Worm (Caenorhabditis elegans): ENCODE results near the gene F43C9.2.

The F43C9.2 gene

DNA sequence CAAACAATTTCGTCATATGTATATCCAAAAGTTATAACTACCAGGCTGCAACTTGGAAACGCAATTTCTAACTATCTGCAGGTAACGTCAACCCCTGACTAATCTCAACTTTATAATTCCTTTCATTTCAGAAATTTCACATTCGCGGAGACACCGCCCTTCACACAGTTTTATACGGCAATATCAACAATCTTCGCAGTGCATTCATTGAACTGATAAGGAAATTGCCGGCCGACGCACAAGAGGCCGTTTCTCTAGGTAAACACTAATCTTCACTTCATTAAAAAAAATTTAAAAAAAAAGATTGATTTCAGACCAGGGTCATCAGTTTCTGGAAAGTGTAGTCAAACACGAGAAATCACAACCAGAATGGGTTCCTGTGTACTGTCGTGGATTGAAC lies 35.5 kb downstream of the F43C9.2 start:
- peak; percentile 39 for TF ChIP-seq pha-4 (tag; optimal IDR thresholded peaks at IDR 0.05)
- no peak for TF ChIP-seq ztf-11 (tag; optimal IDR thresholded peaks at IDR 0.05)
- peak; percentile 88 for TF ChIP-seq elt-2 (tag; optimal IDR thresholded peaks at IDR 0.05)
- TF ChIP-seq pqm-1 (tag; optimal IDR thresholded peaks at IDR 0.05) = peak; percentile 50
- TF ChIP-seq nfya-1 (tag; optimal IDR thresholded peaks at IDR 0.05; ENCODE audit: insufficient read depth) = no peak

DNA sequence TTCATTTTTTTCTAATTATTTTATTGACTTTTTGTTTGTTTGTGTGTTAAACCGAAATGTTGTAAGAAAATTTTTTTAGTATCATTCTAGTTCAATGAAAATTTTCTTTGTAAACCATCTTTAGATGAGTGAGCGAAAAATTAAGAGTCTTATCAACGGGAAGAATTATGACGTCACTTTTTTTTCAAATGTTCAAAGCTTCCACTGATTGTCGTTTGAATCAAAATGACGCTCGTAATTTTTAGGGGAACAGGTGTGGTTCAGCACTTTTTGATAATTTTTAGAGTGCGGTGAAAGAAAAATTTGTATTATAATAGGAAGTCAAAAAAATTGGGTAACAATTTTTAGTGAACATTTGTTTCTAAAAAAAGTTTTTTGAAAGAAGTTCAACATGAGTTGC lies 38.2 kb downstream of the F43C9.2 start:
- TF ChIP-seq ceh-82 (tag; optimal IDR thresholded peaks at IDR 0.05) = no peak
- no peak for TF ChIP-seq nfya-1 (tag; optimal IDR thresholded peaks at IDR 0.05; ENCODE audit: insufficient read depth)
- no peak for TF ChIP-seq lsy-12 (tag; optimal IDR thresholded peaks at IDR 0.05)
- TF ChIP-seq daf-12 (tag; optimal IDR thresholded peaks at IDR 0.05) = no peak
- TF ChIP-seq aly-2 (tag; optimal IDR thresholded peaks at IDR 0.05) = no peak
- peak; percentile 84 for TF ChIP-seq elt-2 (tag; optimal IDR thresholded peaks at IDR 0.05)
- no peak for TF ChIP-seq eor-1 (tag; optimal IDR thresholded peaks at IDR 0.05)
- TF ChIP-seq snpc-4 (tag; optimal IDR thresholded peaks at IDR 0.05) = no peak
- TF ChIP-seq pqm-1 (tag; optimal IDR thresholded peaks at IDR 0.05) = peak; percentile 32

DNA sequence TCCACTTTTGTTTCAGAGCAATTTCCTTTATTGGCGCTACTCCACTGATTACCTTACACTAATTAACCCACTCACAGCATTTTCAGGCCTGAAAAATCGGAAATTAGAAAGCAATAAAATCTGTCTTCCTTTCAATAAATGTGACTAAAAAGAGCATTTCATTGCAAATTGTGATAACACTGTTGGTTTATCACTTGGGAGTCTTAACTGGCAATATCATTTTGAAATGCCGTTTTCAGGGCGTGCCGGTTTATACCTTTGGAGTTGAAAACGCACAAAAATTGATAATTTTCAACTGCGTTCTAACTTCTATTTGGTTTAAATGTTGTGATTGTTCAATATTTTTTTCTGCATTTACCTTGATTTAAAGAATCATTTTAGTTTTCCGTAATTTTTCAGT lies 38.8 kb downstream of the F43C9.2 start, which contains the start of gene R08E3.1:
Gene R08E3.1 (plus strand): TSS at position 386 of the 400 bp plus-strand sequence.
- TF ChIP-seq elt-1 (tag; optimal IDR thresholded peaks at IDR 0.05) = no peak
- TF ChIP-seq pqm-1 (tag; optimal IDR thresholded peaks at IDR 0.05) = peak; percentile 68
- no peak for TF ChIP-seq lsy-12 (tag; optimal IDR thresholded peaks at IDR 0.05)
- TF ChIP-seq ztf-11 (tag; optimal IDR thresholded peaks at IDR 0.05) = no peak
- peak; percentile 83 for TF ChIP-seq elt-2 (tag; optimal IDR thresholded peaks at IDR 0.05)
- TF ChIP-seq pha-4 (tag; optimal IDR thresholded peaks at IDR 0.05) = peak; percentile 46

Data from whole organism, L3 larva.